Fruit fly (Drosophila melanogaster) whole organism, embryonic: ENCODE measurements around the gene msd1.

Experiments
- Atf-2 ChIP-seq: fragments of 200-800 bp; sonication (Bioruptor generic); optimal IDR thresholded peaks from 2 replicates; lab custom pipeline; 2016; ENCODE audit warnings: missing biosample characterization, missing genetic modification characterization
- B-H1 ChIP-seq: fragments of 200-800 bp; sonication (Bioruptor generic); IDR thresholded peaks from 3 replicates; pipeline ENCODE4 v1.3.6; 2022; ENCODE audit warnings: missing biosample characterization, missing genetic modification characterization
- CG10462 ChIP-seq: fragments of 200-800 bp; sonication (Bioruptor generic); optimal IDR thresholded peaks from 2 replicates; lab custom pipeline; 2016; ENCODE audit warnings: missing biosample characterization, missing genetic modification characterization
- CG12769 ChIP-seq: fragments of 200-800 bp; sonication (Bioruptor generic); optimal IDR thresholded peaks from 2 replicates; lab custom pipeline; 2019; ENCODE audit warnings: missing biosample characterization, mild to moderate bottlenecking, missing genetic modification characterization, moderate library complexity
- CG13624 ChIP-seq: fragments of 200-800 bp; sonication (Bioruptor generic); optimal IDR thresholded peaks from 2 replicates; lab custom pipeline; 2016; ENCODE audit warnings: missing biosample characterization, missing genetic modification characterization
- CG15601 ChIP-seq: fragments of 200-800 bp; sonication (Bioruptor generic); optimal IDR thresholded peaks from 3 replicates; lab custom pipeline; 2019; ENCODE audit warnings: missing biosample characterization, mild to moderate bottlenecking, missing genetic modification characterization, moderate library complexity
- CG1603 ChIP-seq: fragments of 200-800 bp; sonication (Bioruptor generic); optimal IDR thresholded peaks from 2 replicates; lab custom pipeline; 2019; ENCODE audit warnings: missing biosample characterization, mild to moderate bottlenecking, missing genetic modification characterization, moderate library complexity
- CG17912 ChIP-seq: fragments of 200-800 bp; sonication (Bioruptor generic); optimal IDR thresholded peaks from 2 replicates; lab custom pipeline; 2018; ENCODE audit warnings: missing biosample characterization, mild to moderate bottlenecking, missing genetic modification characterization
- CG2199 ChIP-seq: fragments of 200-800 bp; sonication (Bioruptor generic); IDR thresholded peaks from 3 replicates; pipeline ENCODE4 v1.3.6; 2022; ENCODE audit warnings: missing biosample characterization, missing genetic modification characterization
- CG2889 ChIP-seq: fragments of 200-800 bp; sonication (Bioruptor generic); IDR thresholded peaks from 3 replicates; pipeline ENCODE4 v1.3.6; 2022; ENCODE audit warnings: missing biosample characterization, missing genetic modification characterization
- CG32772 ChIP-seq: fragments of 200-800 bp; sonication (Bioruptor generic); IDR thresholded peaks from 2 replicates; pipeline ENCODE4 v1.3.6; 2022; ENCODE audit warnings: missing biosample characterization, missing genetic modification characterization
- CG33557 ChIP-seq: fragments of 200-800 bp; sonication (Bioruptor generic); optimal IDR thresholded peaks from 2 replicates; lab custom pipeline; 2019; ENCODE audit warnings: missing biosample characterization, mild to moderate bottlenecking, missing genetic modification characterization, moderate library complexity
- CG3838 ChIP-seq: fragments of 200-800 bp; sonication (Bioruptor generic); optimal IDR thresholded peaks from 3 replicates; lab custom pipeline; 2016; ENCODE audit warnings: missing biosample characterization, missing genetic modification characterization
- CG42726 ChIP-seq: fragments of 200-800 bp; sonication (Bioruptor generic); IDR thresholded peaks from 2 replicates; pipeline ENCODE4 v1.3.6; 2022; ENCODE audit warnings: missing biosample characterization, missing genetic modification characterization; ENCODE audit not compliant: partially characterized antibody
- CG4282 ChIP-seq: fragments of 200-800 bp; sonication (Bioruptor generic); optimal IDR thresholded peaks from 2 replicates; lab custom pipeline; 2016; ENCODE audit warnings: missing biosample characterization, missing genetic modification characterization
- CG9727 ChIP-seq: fragments of 200-800 bp; sonication (Bioruptor generic); optimal IDR thresholded peaks from 3 replicates; lab custom pipeline; 2017; ENCODE audit warnings: missing biosample characterization, mild to moderate bottlenecking, missing genetic modification characterization
- Doc2 ChIP-seq: fragments of 200-800 bp; sonication (Bioruptor generic); IDR thresholded peaks from 2 replicates; pipeline ENCODE4 v1.3.6; 2022; ENCODE audit warnings: missing biosample characterization, missing genetic modification characterization
- Dref ChIP-seq: fragments of 200-800 bp; sonication (Bioruptor generic); IDR thresholded peaks from 2 replicates; pipeline ENCODE4 v1.3.6; 2022; ENCODE audit warnings: missing biosample characterization, missing genetic modification characterization
- Fer1 ChIP-seq: fragments of 200-800 bp; sonication (Bioruptor generic); optimal IDR thresholded peaks from 2 replicates; lab custom pipeline; 2017; ENCODE audit warnings: missing biosample characterization, mild to moderate bottlenecking, missing genetic modification characterization
- Hr39 ChIP-seq: fragments of >200 bp; optimal IDR thresholded peaks from 2 replicates; lab custom pipeline; 2017
- Lim3 ChIP-seq: fragments of 200-800 bp; sonication (Bioruptor generic); IDR thresholded peaks from 2 replicates; pipeline ENCODE4 v1.3.6; 2022; ENCODE audit warnings: missing biosample characterization, missing genetic modification characterization
- MESR4 ChIP-seq: fragments of 200-800 bp; sonication (Bioruptor generic); optimal IDR thresholded peaks from 2 replicates; lab custom pipeline; 2018; ENCODE audit warnings: missing biosample characterization, mild to moderate bottlenecking, missing genetic modification characterization, moderate library complexity
- Mrtf ChIP-seq: fragments of 200-800 bp; sonication (Bioruptor generic); IDR thresholded peaks from 3 replicates; pipeline ENCODE4 v1.3.6; 2022; ENCODE audit warnings: missing biosample characterization, missing genetic modification characterization
- NK7.1 ChIP-seq: fragments of 200-800 bp; sonication (Bioruptor generic); optimal IDR thresholded peaks from 3 replicates; lab custom pipeline; 2016; ENCODE audit warnings: missing biosample characterization, missing genetic modification characterization
- Nf-YC ChIP-seq: fragments of 200-800 bp; optimal IDR thresholded peaks from 3 replicates; lab custom pipeline; 2019; ENCODE audit warnings: missing biosample characterization, mild to moderate bottlenecking, missing genetic modification characterization, moderate library complexity
- NfI ChIP-seq: fragments of 200-800 bp; sonication (Bioruptor generic); optimal IDR thresholded peaks from 3 replicates; lab custom pipeline; 2018; ENCODE audit warnings: missing biosample characterization, mild to moderate bottlenecking, missing genetic modification characterization, moderate library complexity
- Oaz ChIP-seq: fragments of 200-800 bp; sonication (Bioruptor generic); IDR thresholded peaks from 2 replicates; pipeline ENCODE4 v1.3.6; 2022; ENCODE audit warnings: missing biosample characterization, missing genetic modification characterization
- Six4 ChIP-seq: fragments of 200-800 bp; sonication (Bioruptor generic); optimal IDR thresholded peaks from 2 replicates; lab custom pipeline; 2016; ENCODE audit warnings: missing biosample characterization, missing genetic modification characterization
- Sox102F ChIP-seq: fragments of 200-800 bp; sonication (Bioruptor generic); optimal IDR thresholded peaks from 2 replicates; lab custom pipeline; 2018; ENCODE audit warnings: missing biosample characterization, mild to moderate bottlenecking, missing genetic modification characterization, moderate library complexity
- Sry-δ ChIP-seq: fragments of 200-800 bp; sonication (Bioruptor generic); optimal IDR thresholded peaks from 2 replicates; lab custom pipeline; 2016; ENCODE audit warnings: missing biosample characterization, missing genetic modification characterization
- Stat92E ChIP-seq, 3 experiments: fragments of >200 bp in 2 of 3; fragments of 200-800 bp in 1 of 3; sonication (Bioruptor generic) in 1 of 3; optimal IDR thresholded peaks; 2 replicates each; lab custom pipeline; 2017 to 2019; ENCODE audit warnings: missing biosample characterization in 3 of 3, missing genetic modification characterization in 3 of 3, mild to moderate bottlenecking in 1 of 3, moderate library complexity in 1 of 3
- Tbp ChIP-seq: fragments of >200 bp; optimal IDR thresholded peaks from 2 replicates; lab custom pipeline; 2018; ENCODE audit warnings: missing biosample characterization, missing genetic modification characterization
- ac ChIP-seq: fragments of 200-800 bp; sonication (Bioruptor generic); optimal IDR thresholded peaks from 3 replicates; lab custom pipeline; 2017; ENCODE audit warnings: missing biosample characterization, mild to moderate bottlenecking, missing genetic modification characterization
- al ChIP-seq: fragments of 200-800 bp; sonication (Bioruptor generic); IDR thresholded peaks from 2 replicates; pipeline ENCODE4 v1.3.6; 2022; ENCODE audit warnings: missing biosample characterization, missing genetic modification characterization
- dan ChIP-seq: fragments of 200-800 bp; sonication (Bioruptor generic); IDR thresholded peaks from 2 replicates; pipeline ENCODE4 v1.3.6; 2022; ENCODE audit warnings: missing biosample characterization, missing genetic modification characterization
- danr ChIP-seq: fragments of 200-800 bp; sonication (Bioruptor generic); IDR thresholded peaks from 2 replicates; pipeline ENCODE4 v1.3.6; 2022; ENCODE audit warnings: missing biosample characterization, missing genetic modification characterization
- dimm ChIP-seq: fragments of 200-800 bp; sonication (Bioruptor generic); IDR thresholded peaks from 2 replicates; pipeline ENCODE4 v1.3.6; 2022; ENCODE audit warnings: missing biosample characterization, missing genetic modification characterization
- dm ChIP-seq: fragments of 200-800 bp; sonication (Bioruptor generic); optimal IDR thresholded peaks from 3 replicates; lab custom pipeline; 2016; ENCODE audit warnings: missing biosample characterization, missing genetic modification characterization
- ems ChIP-seq: fragments of 200-800 bp; sonication (Bioruptor generic); optimal IDR thresholded peaks from 3 replicates; lab custom pipeline; 2016; ENCODE audit warnings: missing biosample characterization, missing genetic modification characterization
- gce ChIP-seq: fragments of 200-800 bp; sonication (Bioruptor generic); IDR thresholded peaks from 3 replicates; pipeline ENCODE4 v1.3.6; 2022; ENCODE audit warnings: missing biosample characterization, missing genetic modification characterization
- grau ChIP-seq: fragments of 200-800 bp; optimal IDR thresholded peaks from 3 replicates; lab custom pipeline; 2019; ENCODE audit warnings: missing biosample characterization, mild to moderate bottlenecking, missing genetic modification characterization, moderate library complexity
- gt ChIP-seq: fragments of 200-800 bp; sonication (Bioruptor generic); IDR thresholded peaks from 2 replicates; pipeline ENCODE4 v1.3.6; 2022; ENCODE audit warnings: missing biosample characterization, missing genetic modification characterization
- hbn ChIP-seq: fragments of 200-800 bp; sonication (Bioruptor generic); IDR thresholded peaks from 2 replicates; pipeline ENCODE4 v1.3.6; 2022; ENCODE audit warnings: missing biosample characterization, missing genetic modification characterization; ENCODE audit not compliant: partially characterized antibody
- klu ChIP-seq: fragments of 200-800 bp; sonication (Bioruptor generic); IDR thresholded peaks from 2 replicates; pipeline ENCODE4 v1.3.6; 2022; ENCODE audit warnings: missing biosample characterization, missing genetic modification characterization
- odd ChIP-seq: fragments of 200-800 bp; sonication (Bioruptor generic); optimal IDR thresholded peaks from 2 replicates; lab custom pipeline; 2017; ENCODE audit warnings: missing biosample characterization, mild to moderate bottlenecking, missing genetic modification characterization
- pb ChIP-seq: fragments of 200-800 bp; sonication (Bioruptor generic); optimal IDR thresholded peaks from 3 replicates; lab custom pipeline; 2016; ENCODE audit warnings: missing biosample characterization, missing genetic modification characterization
- pfk ChIP-seq: fragments of 200-800 bp; sonication (Bioruptor generic); optimal IDR thresholded peaks from 2 replicates; lab custom pipeline; 2018; ENCODE audit warnings: missing biosample characterization, mild to moderate bottlenecking, missing genetic modification characterization, moderate library complexity
- pnt ChIP-seq: fragments of 200-800 bp; sonication (Bioruptor generic); optimal IDR thresholded peaks from 3 replicates; lab custom pipeline; 2016; ENCODE audit warnings: missing biosample characterization, missing genetic modification characterization
- pum ChIP-seq: fragments of 200-800 bp; sonication (Bioruptor generic); optimal IDR thresholded peaks from 2 replicates; lab custom pipeline; 2016; ENCODE audit warnings: missing biosample characterization, missing genetic modification characterization
- sens ChIP-seq: fragments of 200-800 bp; sonication (Bioruptor generic); peaks from one replicate; lab custom pipeline; 2016; ENCODE audit warnings: missing biosample characterization, missing genetic modification characterization
- stwl ChIP-seq: fragments of 200-800 bp; sonication (Bioruptor generic); optimal IDR thresholded peaks from 3 replicates; lab custom pipeline; 2018; ENCODE audit warnings: missing biosample characterization, mild to moderate bottlenecking, missing genetic modification characterization, moderate library complexity
- unc-4 ChIP-seq: fragments of 200-800 bp; sonication (Bioruptor generic); IDR thresholded peaks from 2 replicates; pipeline ENCODE4 v1.3.6; 2022; ENCODE audit warnings: missing biosample characterization, missing genetic modification characterization; ENCODE audit not compliant: partially characterized antibody

The msd1 gene

DNA sequence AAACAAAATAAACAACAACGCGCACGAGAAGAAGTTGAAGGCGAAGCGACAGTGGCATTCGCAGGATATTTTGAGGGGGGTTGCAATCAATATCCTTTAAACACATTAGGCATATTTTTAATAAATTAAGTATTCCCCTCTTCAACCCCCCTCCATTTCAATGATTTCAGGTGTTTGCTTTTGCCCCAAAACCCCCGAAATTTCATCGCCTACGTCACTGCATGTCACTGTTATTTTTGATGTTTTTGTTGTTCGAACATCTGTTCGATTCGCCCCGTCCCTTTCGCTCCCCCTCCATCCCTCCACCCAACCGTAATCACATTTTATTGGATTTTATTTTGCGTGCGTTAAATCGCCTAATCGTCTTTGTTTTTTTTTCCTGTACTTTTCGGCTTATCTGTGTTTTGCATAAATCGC, 36.7 kb downstream of the msd1 start (continued):
- no peak for TF ChIP-seq dimm
- peak; percentile 57 for TF ChIP-seq pb (GFP tag; lab: Kevin White, UChicago)
- TF ChIP-seq CG15601 (tag; lab: Kevin White, UChicago): peak; percentile 23
- peak; percentile 15 for TF ChIP-seq CG33557 (GFP tag; lab: Kevin White, UChicago)
- TF ChIP-seq stwl (tag; lab: Kevin White, UChicago): peak; percentile 2
- TF ChIP-seq CG17912 (GFP tag; lab: Kevin White, UChicago): no peak
- TF ChIP-seq NK7.1 (GFP tag; lab: Kevin White, UChicago): peak; percentile 66
- TF ChIP-seq grau (tag; lab: Kevin White, UChicago): peak; percentile 71
- peak; percentile 87 for TF ChIP-seq CG1603 (tag; lab: Kevin White, UChicago)
- peak; percentile 77 for TF ChIP-seq pnt (GFP tag; lab: Kevin White, UChicago)
- TF ChIP-seq ac (GFP tag; lab: Kevin White, UChicago): peak; percentile 78
- TF ChIP-seq Lim3 (GFP tag; lab: Robert Waterston, UW): no peak
- no peak for TF ChIP-seq pfk (GFP tag; lab: Kevin White, UChicago)
- peak; percentile 84 for TF ChIP-seq CG2889 (GFP tag; lab: Robert Waterston, UW)
- TF ChIP-seq Atf-2 (GFP tag; lab: Kevin White, UChicago): peak; percentile 61
- no peak for TF ChIP-seq CG3838 (GFP tag; lab: Kevin White, UChicago)
- TF ChIP-seq gce (GFP tag; lab: Robert Waterston, UW): peak; percentile 66; the same call in 1 of the 3 replicates
- TF ChIP-seq Sry-δ (GFP tag; lab: Kevin White, UChicago): peak; percentile 36
- TF ChIP-seq Six4 (GFP tag; lab: Kevin White, UChicago): peak; percentile 61
- peak; percentile 77 for TF ChIP-seq Fer1 (GFP tag; lab: Kevin White, UChicago)
- TF ChIP-seq hbn (GFP tag; lab: Robert Waterston, UW): no peak
- peak; percentile 78 for TF ChIP-seq pum
- TF ChIP-seq danr: peak; percentile 54; the same call in 1 of the 2 replicates
- TF ChIP-seq NfI (GFP tag; lab: Kevin White, UChicago): peak; percentile 56
- peak; percentile 96 for TF ChIP-seq sens
- TF ChIP-seq gt (GFP tag; lab: Robert Waterston, UW): peak; percentile 70
- TF ChIP-seq unc-4 (GFP tag; lab: Robert Waterston, UW): no peak
- peak; percentile 92 for TF ChIP-seq CG9727 (GFP tag; lab: Kevin White, UChicago)
- peak; percentile 77 for TF ChIP-seq al (GFP tag; lab: Robert Waterston, UW)
- TF ChIP-seq klu (GFP tag; lab: Robert Waterston, UW): peak; percentile 60
- no peak for TF ChIP-seq Hr39 (lab: Kevin White, UChicago)
- 0 out of 2 replicates have a peak, but pooled peaks have one; percentile 27 for TF ChIP-seq Dref (GFP tag; lab: Robert Waterston, UW)
- TF ChIP-seq Stat92E (GFP tag; optimal IDR thresholded peaks at IDR 0.05; lab: Kevin White, UChicago): no peak
- peak; percentile 91 for TF ChIP-seq CG13624
- peak; percentile 49 for TF ChIP-seq dm (GFP tag; lab: Kevin White, UChicago)
- peak; percentile 73 for TF ChIP-seq Sox102F (GFP tag; lab: Kevin White, UChicago)
- peak; percentile 79; the same call in 1 of the 2 replicates for TF ChIP-seq dan
- peak; percentile 87 for TF ChIP-seq CG12769 (tag; lab: Kevin White, UChicago)
- no peak for TF ChIP-seq MESR4 (GFP tag; lab: Kevin White, UChicago)
- no peak for TF ChIP-seq CG42726
- peak; percentile 68 for TF ChIP-seq CG10462 (GFP tag; lab: Kevin White, UChicago)
- TF ChIP-seq Tbp (GFP tag; lab: Kevin White, UChicago): no peak
- peak; percentile 78 for TF ChIP-seq B-H1 (GFP tag; lab: Robert Waterston, UW)
- TF ChIP-seq Doc2 (GFP tag; lab: Robert Waterston, UW): no peak; the same call in 1 of the 2 replicates
- no peak for TF ChIP-seq CG4282 (GFP tag; lab: Kevin White, UChicago)
- peak; percentile 18 for TF ChIP-seq Nf-YC (tag; lab: Kevin White, UChicago)
- peak; percentile 80 for TF ChIP-seq Mrtf (GFP tag; lab: Robert Waterston, UW)
- TF ChIP-seq odd (GFP tag; lab: Kevin White, UChicago): peak; percentile 24
- TF ChIP-seq CG32772 (GFP tag; lab: Robert Waterston, UW): peak; percentile 82
- peak; percentile 76 for TF ChIP-seq ems (GFP tag; lab: Kevin White, UChicago)
- peak; percentile 70; the same call in 2 of the 3 replicates for TF ChIP-seq CG2199 (GFP tag; lab: Robert Waterston, UW)
- TF ChIP-seq Oaz: peak; percentile 46; the same call in 1 of the 2 replicates
